Fruit fly (Drosophila melanogaster): ENCODE measurements around the gene CG12054.

dm6 chr3R:31218997-31219992 lies 1.2 kb upstream of the CG12054 start, which contains the start of gene ATPsynC:
- TF ChIP-seq CG34367 (tag; optimal IDR thresholded peaks at IDR 0.05), result no peak
- TF ChIP-seq D1 (tag; optimal IDR thresholded peaks at IDR 0.05), result no peak
- TF ChIP-seq EcR (GFP tag; optimal IDR thresholded peaks at IDR 0.05), result peak; percentile 60
